Worm (Caenorhabditis elegans): ENCODE data around the gene srz-78.

ce11 chrIV:3496358-3496757, 4.8 kb downstream of the srz-78 start, which contains the start of gene C09G12.17:
- no peak for TF ChIP-seq F13C5.2 (tag; optimal IDR thresholded peaks at IDR 0.05)
- TF ChIP-seq pes-1 (GFP tag; IDR thresholded peaks at IDR 0.05), result no peak
- no peak for TF ChIP-seq sea-1 (GFP tag; conservative IDR thresholded peaks at IDR 0.05)
- TF ChIP-seq hmg-4 (GFP tag; optimal IDR thresholded peaks at IDR 0.05), result no peak
- no peak for TF ChIP-seq ceh-36 (tag; optimal IDR thresholded peaks at IDR 0.05)
- TF ChIP-seq B0310.2 (tag; optimal IDR thresholded peaks at IDR 0.05), result no peak
- no peak for TF ChIP-seq flt-1 (GFP tag; IDR thresholded peaks at IDR 0.05)
- no peak for TF ChIP-seq ama-1 (optimal IDR thresholded peaks at IDR 0.05)
- TF ChIP-seq tra-4 (tag; optimal IDR thresholded peaks at IDR 0.05), result no peak
- no peak for TF ChIP-seq tbx-11 (GFP tag; IDR thresholded peaks at IDR 0.05)
- no peak for TF ChIP-seq ets-7 (tag; optimal IDR thresholded peaks at IDR 0.05)
- TF ChIP-seq hnd-1 (tag; optimal IDR thresholded peaks at IDR 0.05), result no peak
- TF ChIP-seq ceh-13 (GFP tag; optimal IDR thresholded peaks at IDR 0.05), result no peak

All from whole organism, early embryonic.